Worm (Caenorhabditis elegans) whole organism, L3 larva: ENCODE results near the gene Y116A8C.27.

Experiments
- ZK546.5 ChIP-seq: sonication (generic microtip); optimal IDR thresholded peaks from 2 replicates; lab custom pipeline; 2017; ENCODE audit warnings: missing biosample characterization, missing genetic modification characterization
- elt-3 ChIP-seq, 3 experiments: fragments of 150-350 bp in 1 of 3; sonication (generic microtip) in 2 of 3; optimal IDR thresholded peaks; 2 replicates in 2 of 3; 4 replicates in 1 of 3; lab custom pipeline; 2014 to 2017; ENCODE audit warnings: missing biosample characterization in 3 of 3, missing genetic modification characterization in 3 of 3
- fkh-10 ChIP-seq: sonication (generic microtip); optimal IDR thresholded peaks from 2 replicates; lab custom pipeline; 2017; ENCODE audit warnings: missing biosample characterization, missing genetic modification reagents, missing genetic modification characterization
- nhr-12 ChIP-seq: fragments of 150-350 bp; optimal IDR thresholded peaks from 2 replicates; lab custom pipeline; 2014; ENCODE audit warnings: missing biosample characterization, missing genetic modification characterization
- nhr-23 ChIP-seq: fragments of 150-350 bp; optimal IDR thresholded peaks from 2 replicates; lab custom pipeline; 2014; ENCODE audit warnings: missing biosample characterization, missing genetic modification reagents, missing genetic modification characterization
- nhr-237 ChIP-seq: fragments of 150-350 bp; optimal IDR thresholded peaks from 2 replicates; lab custom pipeline; 2014; ENCODE audit warnings: missing biosample characterization, missing genetic modification characterization
- nhr-25 ChIP-seq: sonication (generic microtip); optimal IDR thresholded peaks from 2 replicates; lab custom pipeline; 2017; ENCODE audit warnings: missing biosample characterization, missing genetic modification characterization
- nhr-76 ChIP-seq: fragments of 150-350 bp; sonication (generic microtip); optimal IDR thresholded peaks from 5 replicates; lab custom pipeline; 2014; ENCODE audit warnings: missing biosample characterization, missing genetic modification characterization
- skn-1 ChIP-seq: fragments of 150-350 bp; optimal IDR thresholded peaks from 2 replicates; lab custom pipeline; 2014; ENCODE audit warnings: missing biosample characterization, missing genetic modification characterization
- snpc-4 ChIP-seq: fragments of 150-350 bp; optimal IDR thresholded peaks from 2 replicates; lab custom pipeline; 2014; ENCODE audit warnings: missing biosample characterization, missing genetic modification characterization

- TF ChIP-seq nhr-23 (tag; lab: Kevin White, UChicago) (no peak), fkh-10 (GFP tag; lab: Kevin White, UChicago) (no peak), elt-3 (tag; optimal IDR thresholded peaks at IDR 0.05; lab: Kevin White, UChicago) (no peak), nhr-12 (no peak), snpc-4 (tag; lab: Kevin White, UChicago) (no peak), ZK546.5 (tag; lab: Kevin White, UChicago) (no peak), skn-1 (tag; lab: Kevin White, UChicago) (no peak), nhr-237 (tag; lab: Kevin White, UChicago) (no peak), nhr-76 (tag; lab: Kevin White, UChicago) (no peak), nhr-25 (tag; lab: Kevin White, UChicago) (no peak)
These were observed 11.2 kb downstream of the Y116A8C.27 start for ce11 chrIV:17084839-17085238.
